Worm (Caenorhabditis elegans) whole organism, mixed stage, embryonic: ENCODE data around the gene str-188.

Source experiments
- flh-1 ChIP-seq: fragments of 200-800 bp; sonication (Bioruptor generic); optimal IDR thresholded peaks from 2 replicates; lab custom pipeline; 2018; ENCODE audit warnings: mild to moderate bottlenecking, missing genetic modification characterization, moderate library complexity, missing compliant biosample characterization
- nhr-12 ChIP-seq: fragments of 150-350 bp; optimal IDR thresholded peaks from 2 replicates; lab custom pipeline; 2014; ENCODE audit warnings: missing biosample characterization, missing genetic modification characterization

DNA sequence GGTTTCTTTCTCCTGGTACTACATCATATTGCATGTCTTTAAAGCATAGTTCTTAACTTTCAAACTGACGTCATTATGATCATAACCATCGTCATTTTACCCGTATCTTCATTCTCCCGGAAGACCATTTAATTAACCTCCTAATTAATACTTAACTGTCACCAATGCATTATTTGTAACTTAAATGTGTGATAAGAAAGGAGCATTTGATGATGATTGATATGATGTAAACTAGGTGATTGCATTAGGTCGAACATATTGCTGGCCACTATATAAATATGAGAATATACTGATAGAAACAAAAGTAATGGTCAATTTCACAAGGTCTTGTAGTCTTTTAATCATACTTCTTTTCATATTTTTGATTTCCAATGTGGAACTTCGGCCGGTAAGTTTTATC, 39.7 kb downstream of the str-188 start, which contains the start of gene hrg-3:
- no peak for TF ChIP-seq flh-1
- no peak for TF ChIP-seq nhr-12
